Worm (Caenorhabditis elegans): Measurements from ENCODE around the gene W06F12.2.

The W06F12.2 gene

ce11 chrIII:13765782-13766181, 34.3 kb upstream of the W06F12.2 start:
- TF ChIP-seq zfh-2 (GFP tag; conservative IDR thresholded peaks at IDR 0.05) (0 out of 2 replicates have a peak, but pooled peaks have one; percentile 15), ztf-25 (GFP tag; IDR thresholded peaks at IDR 0.05) (no peak), lin-35 (GFP tag; optimal IDR thresholded peaks at IDR 0.05) (peak in 1 of 3 experiments; percentile 1), madf-3 (GFP tag; IDR thresholded peaks at IDR 0.05) (0 out of 2 replicates have a peak, but pooled peaks have one; percentile 66)

- peak; percentile 81; the same call in 1 of the 2 replicates for TF ChIP-seq Y56A3A.18 (GFP tag; IDR thresholded peaks at IDR 0.05)
- no peak for TF ChIP-seq sea-2 (GFP tag; IDR thresholded peaks at IDR 0.05)
- no peak for TF ChIP-seq rpc-1 (optimal IDR thresholded peaks at IDR 0.05)
- TF ChIP-seq rpc-1 (tag; optimal IDR thresholded peaks at IDR 0.05) = no peak
- TF ChIP-seq xnd-1 (tag; optimal IDR thresholded peaks at IDR 0.05) = no peak
- 0 out of 2 replicates have a peak, but pooled peaks have one; percentile 31 for TF ChIP-seq lin-26 (GFP tag; IDR thresholded peaks at IDR 0.05)
- peak; percentile 40; the same call in 1 of the 2 replicates for TF ChIP-seq hsf-1 (GFP tag; IDR thresholded peaks at IDR 0.05)
- 0 out of 2 replicates have a peak, but pooled peaks have one; percentile 7 for TF ChIP-seq F33H1.4 (GFP tag; IDR thresholded peaks at IDR 0.05)
- TF ChIP-seq T26A5.8 (tag; optimal IDR thresholded peaks at IDR 0.05) = no peak
- TF ChIP-seq lin-35 (GFP tag; optimal IDR thresholded peaks at IDR 0.05) = peak in 1 of 3 experiments; percentile 15
- TF ChIP-seq unc-62 (GFP tag; optimal IDR thresholded peaks at IDR 0.05) = no peak
- TF ChIP-seq zim-3 (tag; optimal IDR thresholded peaks at IDR 0.05) = no peak
- peak; percentile 16 for TF ChIP-seq tbp1 (GFP tag; optimal IDR thresholded peaks at IDR 0.05)
- TF ChIP-seq K11D2.4 (GFP tag; IDR thresholded peaks at IDR 0.05) = no peak
- TF ChIP-seq ztf-22 (GFP tag; optimal IDR thresholded peaks at IDR 0.05) = peak; percentile 2
- no peak for TF ChIP-seq ceh-100 (GFP tag; IDR thresholded peaks at IDR 0.05)
- no peak for TF ChIP-seq F55B11.4 (tag; optimal IDR thresholded peaks at IDR 0.05; ENCODE audit: borderline replicate concordance, insufficient read depth)
- peak; percentile 62; the same call in 1 of the 2 replicates for TF ChIP-seq C06A6.2 (GFP tag; conservative IDR thresholded peaks at IDR 0.05)
- peak; percentile 45 for TF ChIP-seq athp-1 (tag; optimal IDR thresholded peaks at IDR 0.05)
- peak; percentile 78 for TF ChIP-seq B0336.3 (GFP tag; IDR thresholded peaks at IDR 0.05)
- TF ChIP-seq egl-44 (GFP tag; IDR thresholded peaks at IDR 0.05) = 0 out of 2 replicates have a peak, but pooled peaks have one; percentile 11
- peak; percentile 23 for TF ChIP-seq efl-1 (GFP tag; optimal IDR thresholded peaks at IDR 0.05)
- TF ChIP-seq lsy-27 (tag; optimal IDR thresholded peaks at IDR 0.05; ENCODE audit: borderline replicate concordance, insufficient read depth) = no peak
- TF ChIP-seq aptf-3 (GFP tag; IDR thresholded peaks at IDR 0.05) = peak; percentile 33; the same call in 1 of the 2 replicates
- no peak for TF ChIP-seq fkh-3 (tag; optimal IDR thresholded peaks at IDR 0.05)
- no peak for TF ChIP-seq F52B5.7 (tag; optimal IDR thresholded peaks at IDR 0.05)
- no peak for TF ChIP-seq ceh-40 (GFP tag; IDR thresholded peaks at IDR 0.05)
- TF ChIP-seq attf-6 (GFP tag; IDR thresholded peaks at IDR 0.05) = 0 out of 2 replicates have a peak, but pooled peaks have one; percentile 8
- TF ChIP-seq snpc-3.4 (tag; optimal IDR thresholded peaks at IDR 0.05) = peak; percentile 25
- TF ChIP-seq ccch-3 (GFP tag; optimal IDR thresholded peaks at IDR 0.05) = no peak
- TF ChIP-seq nhr-27 (tag; optimal IDR thresholded peaks at IDR 0.05) = no peak
- no peak for TF ChIP-seq die-1 (tag; optimal IDR thresholded peaks at IDR 0.05)
- TF ChIP-seq ama-1 (optimal IDR thresholded peaks at IDR 0.05) = no peak
- no peak for TF ChIP-seq ama-1 (GFP tag; optimal IDR thresholded peaks at IDR 0.05)
- TF ChIP-seq lin-40 (tag; optimal IDR thresholded peaks at IDR 0.05) = peak; percentile 23
- no peak for TF ChIP-seq ztf-25 (GFP tag; IDR thresholded peaks at IDR 0.05)
- TF ChIP-seq hrde-1 (tag; optimal IDR thresholded peaks at IDR 0.05; ENCODE audit: borderline replicate concordance) = no peak
- no peak for TF ChIP-seq hlh-12 (tag; optimal IDR thresholded peaks at IDR 0.05)
- no peak for TF ChIP-seq mel-28 (tag; optimal IDR thresholded peaks at IDR 0.05; ENCODE audit: borderline replicate concordance)
- no peak for TF ChIP-seq nfya-2 (GFP tag; IDR thresholded peaks at IDR 0.05)
- no peak for TF ChIP-seq F37B4.10 (GFP tag; IDR thresholded peaks at IDR 0.05)
- no peak for TF ChIP-seq snpc-4 (GFP tag; optimal IDR thresholded peaks at IDR 0.05)
- no peak for TF ChIP-seq snpc-4 (tag; optimal IDR thresholded peaks at IDR 0.05)
These were observed 32.0 kb upstream of the W06F12.2 start for ce11 chrIII:13763260-13764112.
